Worm (Caenorhabditis elegans) whole organism, mixed stage, embryonic: Measurements from ENCODE around the gene R09E10.8.
A peak's percentile ranks its signal among the peaks of the same experiment; 100 is the strongest.

Experiments used
- M03D4.4 ChIP-seq: sonication (generic microtip); optimal IDR thresholded peaks from 2 replicates; lab custom pipeline; 2017; ENCODE audit warnings: mild to moderate bottlenecking, missing genetic modification characterization, missing compliant biosample characterization
- bed-3 ChIP-seq: fragments of 200-800 bp; sonication (Bioruptor generic); optimal IDR thresholded peaks from 3 replicates; lab custom pipeline; 2018; ENCODE audit warnings: mild to moderate bottlenecking, missing genetic modification characterization, moderate library complexity, missing compliant biosample characterization
- blmp-1 ChIP-seq: fragments of 150-350 bp; optimal IDR thresholded peaks from 2 replicates; lab custom pipeline; 2014; ENCODE audit warnings: missing biosample characterization, missing genetic modification characterization
- ceh-39 ChIP-seq: fragments of 150-350 bp; optimal IDR thresholded peaks from 2 replicates; lab custom pipeline; 2014; ENCODE audit warnings: missing biosample characterization, missing genetic modification characterization
- ceh-43 ChIP-seq: fragments of 200-800 bp; sonication (Bioruptor generic); optimal IDR thresholded peaks from 2 replicates; lab custom pipeline; 2018; ENCODE audit warnings: mild to moderate bottlenecking, missing genetic modification characterization, moderate library complexity, missing compliant biosample characterization
- ceh-83 ChIP-seq: fragments of 200-800 bp; sonication (Bioruptor generic); optimal IDR thresholded peaks from 2 replicates; lab custom pipeline; 2018; ENCODE audit warnings: mild to moderate bottlenecking, missing genetic modification characterization, missing compliant biosample characterization
- ces-1 ChIP-seq: fragments of 150-350 bp; optimal IDR thresholded peaks from 2 replicates; lab custom pipeline; 2014; ENCODE audit warnings: missing biosample characterization, missing genetic modification reagents, missing genetic modification characterization
- cnd-1 ChIP-seq: fragments of 200-800 bp; sonication (Bioruptor generic); optimal IDR thresholded peaks from 2 replicates; lab custom pipeline; 2018; ENCODE audit warnings: mild to moderate bottlenecking, missing genetic modification characterization, missing compliant biosample characterization
- drap-1 ChIP-seq: fragments of 200-800 bp; sonication (Bioruptor generic); optimal IDR thresholded peaks from 3 replicates; lab custom pipeline; 2018; ENCODE audit warnings: mild to moderate bottlenecking, missing genetic modification characterization, missing compliant biosample characterization
- elt-1 ChIP-seq: sonication (generic microtip); optimal IDR thresholded peaks from 2 replicates; lab custom pipeline; 2017; ENCODE audit warnings: missing genetic modification characterization, mild to moderate bottlenecking, missing compliant biosample characterization, antibody characterized with exemption, moderate library complexity, borderline replicate concordance; ENCODE audit not compliant: insufficient read depth
- elt-3 ChIP-seq: fragments of 150-350 bp; optimal IDR thresholded peaks from 2 replicates; lab custom pipeline; 2014; ENCODE audit warnings: missing biosample characterization, missing genetic modification characterization
- flh-1 ChIP-seq: fragments of 200-800 bp; sonication (Bioruptor generic); optimal IDR thresholded peaks from 2 replicates; lab custom pipeline; 2018; ENCODE audit warnings: mild to moderate bottlenecking, missing genetic modification characterization, moderate library complexity, missing compliant biosample characterization
- ham-2 ChIP-seq: fragments of 200-800 bp; sonication (Bioruptor generic); optimal IDR thresholded peaks from 2 replicates; lab custom pipeline; 2018; ENCODE audit warnings: mild to moderate bottlenecking, missing genetic modification characterization, missing compliant biosample characterization
- hlh-1 ChIP-seq: fragments of 150-350 bp; optimal IDR thresholded peaks from 2 replicates; lab custom pipeline; 2014; ENCODE audit warnings: missing biosample characterization, missing genetic modification reagents, missing genetic modification characterization
- lin-13 ChIP-seq: fragments of 150-350 bp; optimal IDR thresholded peaks from 2 replicates; lab custom pipeline; 2014; ENCODE audit warnings: missing biosample characterization, missing genetic modification characterization
- lin-32 ChIP-seq: fragments of 200-800 bp; sonication (Bioruptor generic); optimal IDR thresholded peaks from 2 replicates; lab custom pipeline; 2018; ENCODE audit warnings: mild to moderate bottlenecking, missing genetic modification characterization, missing compliant biosample characterization
- lsy-2 ChIP-seq: fragments of 150-350 bp; optimal IDR thresholded peaks from 2 replicates; lab custom pipeline; 2014; ENCODE audit warnings: missing biosample characterization, missing genetic modification characterization
- mab-5 ChIP-seq: fragments of 150-350 bp; optimal IDR thresholded peaks from 2 replicates; lab custom pipeline; 2014; ENCODE audit warnings: missing biosample characterization, missing genetic modification characterization
- mep-1 ChIP-seq: fragments of 150-350 bp; optimal IDR thresholded peaks from 2 replicates; lab custom pipeline; 2017; ENCODE audit warnings: missing biosample characterization, missing genetic modification reagents, missing genetic modification characterization, inconsistent platforms
- mls-2 ChIP-seq: sonication (generic microtip); optimal IDR thresholded peaks from 2 replicates; lab custom pipeline; 2016; ENCODE audit warnings: mild to moderate bottlenecking, missing genetic modification characterization, moderate library complexity, missing compliant biosample characterization
- nhr-12 ChIP-seq: fragments of 150-350 bp; optimal IDR thresholded peaks from 2 replicates; lab custom pipeline; 2014; ENCODE audit warnings: missing biosample characterization, missing genetic modification characterization
- nhr-2 ChIP-seq: fragments of 150-350 bp; optimal IDR thresholded peaks from 2 replicates; lab custom pipeline; 2014; ENCODE audit warnings: missing biosample characterization, missing genetic modification characterization
- nhr-237 ChIP-seq: fragments of 150-350 bp; optimal IDR thresholded peaks from 2 replicates; lab custom pipeline; 2014; ENCODE audit warnings: missing biosample characterization, missing genetic modification characterization
- nhr-76 ChIP-seq: sonication (generic microtip); optimal IDR thresholded peaks from 2 replicates; lab custom pipeline; 2017; ENCODE audit warnings: missing biosample characterization, missing genetic modification characterization
- pha-4 ChIP-seq: fragments of 150-350 bp; optimal IDR thresholded peaks from 2 replicates; lab custom pipeline; 2018; ENCODE audit warnings: missing biosample characterization, missing genetic modification reagents, missing genetic modification characterization
- sem-2 ChIP-seq: fragments of 200-800 bp; sonication (Bioruptor generic); optimal IDR thresholded peaks from 2 replicates; lab custom pipeline; 2018; ENCODE audit warnings: mild to moderate bottlenecking, missing genetic modification characterization, missing compliant biosample characterization
- tbx-8 ChIP-seq: fragments of 200-800 bp; sonication (Bioruptor generic); optimal IDR thresholded peaks from 2 replicates; lab custom pipeline; 2018; ENCODE audit warnings: mild to moderate bottlenecking, missing genetic modification characterization, moderate library complexity, missing compliant biosample characterization
- unc-120 ChIP-seq: sonication (generic microtip); optimal IDR thresholded peaks from 2 replicates; lab custom pipeline; 2017; ENCODE audit warnings: missing genetic modification characterization, missing compliant biosample characterization; ENCODE audit not compliant: poor library complexity, severe bottlenecking
- unc-39 ChIP-seq: fragments of 150-350 bp; optimal IDR thresholded peaks from 2 replicates; lab custom pipeline; 2014; ENCODE audit warnings: missing biosample characterization, missing genetic modification characterization
- unc-62 ChIP-seq: fragments of 150-350 bp; optimal IDR thresholded peaks from 2 replicates; lab custom pipeline; 2014; ENCODE audit warnings: missing biosample characterization, missing genetic modification reagents, missing genetic modification characterization
- zip-8 ChIP-seq: fragments of 150-350 bp; optimal IDR thresholded peaks from 2 replicates; lab custom pipeline; 2014; ENCODE audit warnings: missing biosample characterization, missing genetic modification characterization

Gene R09E10.8

DNA sequence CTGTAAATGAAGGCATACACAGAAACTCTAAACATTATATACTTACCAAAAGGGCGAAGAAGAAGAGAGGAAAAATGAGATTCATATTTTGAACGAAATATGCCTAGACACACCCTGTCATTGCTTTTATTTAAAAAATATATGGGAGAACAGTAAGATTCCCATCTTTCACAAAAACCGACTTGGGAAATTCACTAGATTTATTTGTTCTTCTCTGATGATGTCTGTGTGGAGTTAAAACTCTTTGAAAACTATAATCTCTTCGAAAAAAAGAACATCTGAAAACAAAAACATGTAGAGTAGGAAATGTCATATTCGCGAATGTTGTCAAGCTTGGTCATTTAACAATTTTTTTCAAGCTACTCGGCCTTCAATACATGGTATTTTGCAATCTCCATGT, at the start of gene R09E10.8:
TSS of gene R09E10.8 (minus strand) at position 101 of the 400 bp plus-strand sequence.
- TF ChIP-seq nhr-76 (no peak), M03D4.4 (tag; lab: Kevin White, UChicago) (no peak), ces-1 (GFP tag; lab: Kevin White, UChicago) (no peak), elt-3 (tag; lab: Kevin White, UChicago) (no peak), ceh-39 (tag; lab: Kevin White, UChicago) (no peak), unc-39 (tag; lab: Kevin White, UChicago) (no peak), tbx-8 (GFP tag; lab: Kevin White, UChicago) (no peak), unc-120 (tag; lab: Kevin White, UChicago) (no peak), ham-2 (GFP tag; lab: Kevin White, UChicago) (no peak), mls-2 (tag; lab: Kevin White, UChicago) (no peak), lin-32 (GFP tag; lab: Kevin White, UChicago) (no peak), zip-8 (tag; lab: Kevin White, UChicago) (no peak), elt-1 (tag; lab: Kevin White, UChicago) (no peak), unc-62 (GFP tag; lab: Kevin White, UChicago) (no peak), ceh-43 (GFP tag; lab: Kevin White, UChicago) (no peak), flh-1 (GFP tag; lab: Kevin White, UChicago) (no peak), mab-5 (no peak)
- TF ChIP-seq, all 35 proteins: peak for 0

DNA sequence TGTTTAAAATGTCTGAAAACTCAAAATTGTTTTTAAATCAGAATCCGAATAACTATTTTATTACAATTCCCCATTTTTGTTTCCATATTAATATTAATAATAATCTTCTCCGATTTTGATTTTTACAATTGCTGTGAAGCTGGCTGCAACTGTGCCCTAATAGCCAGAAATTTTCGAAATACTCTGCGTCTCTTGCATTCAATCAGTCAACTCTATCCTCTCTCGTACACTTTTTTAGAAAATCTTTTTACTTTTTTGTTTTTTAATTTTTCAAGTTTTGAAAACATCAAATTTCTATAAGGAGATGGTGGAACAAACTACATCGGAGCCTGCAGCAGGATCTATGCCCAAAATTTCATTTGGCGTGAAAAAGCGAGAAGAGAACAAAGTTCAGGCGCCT, 47.6 kb upstream of the R09E10.8 start, which contains the start of gene gkow-1:
TSS of gene gkow-1 (plus strand) at position 301 of the 400 bp plus-strand sequence.
- TF ChIP-seq blmp-1 (no peak), ces-1 (GFP tag; lab: Kevin White, UChicago) (peak; percentile 35)

- TF ChIP-seq elt-3 (tag; lab: Kevin White, UChicago): no peak
- TF ChIP-seq elt-1 (tag; lab: Kevin White, UChicago): no peak
- no peak for TF ChIP-seq ceh-83 (GFP tag; lab: Kevin White, UChicago)
- TF ChIP-seq nhr-2 (tag; lab: Kevin White, UChicago): no peak
- no peak for TF ChIP-seq tbx-8 (GFP tag; lab: Kevin White, UChicago)
- TF ChIP-seq ces-1 (GFP tag; lab: Kevin White, UChicago): no peak
- TF ChIP-seq sem-2 (GFP tag; lab: Kevin White, UChicago): no peak
- TF ChIP-seq nhr-237: no peak
- TF ChIP-seq lin-13 (tag; lab: Kevin White, UChicago): no peak
- no peak for TF ChIP-seq drap-1 (GFP tag; lab: Kevin White, UChicago)
- TF ChIP-seq pha-4 (tag; lab: Kevin White, UChicago): no peak
- no peak for TF ChIP-seq unc-62 (GFP tag; lab: Kevin White, UChicago)
- TF ChIP-seq zip-8 (tag; lab: Kevin White, UChicago): no peak
- TF ChIP-seq lsy-2: no peak
- no peak for TF ChIP-seq hlh-1 (tag; lab: Kevin White, UChicago)
These were observed 46.8 kb upstream of the R09E10.8 start, which contains the start of gene R11A8.1 for ce11 chrIV:10357072-10357471. R11A8.1 (minus strand) TSS chrIV:10357172.

- TF ChIP-seq cnd-1 (tag; lab: Kevin White, UChicago) (no peak), nhr-12 (no peak), mab-5 (no peak), nhr-76 (no peak), ceh-39 (tag; lab: Kevin White, UChicago) (no peak), elt-3 (tag; lab: Kevin White, UChicago) (no peak), nhr-2 (tag; lab: Kevin White, UChicago) (no peak), mls-2 (tag; lab: Kevin White, UChicago) (no peak), ces-1 (GFP tag; lab: Kevin White, UChicago) (no peak), unc-120 (tag; lab: Kevin White, UChicago) (no peak), zip-8 (tag; lab: Kevin White, UChicago) (no peak), mep-1 (tag; lab: Kevin White, UChicago) (no peak), M03D4.4 (tag; lab: Kevin White, UChicago) (no peak), ceh-43 (GFP tag; lab: Kevin White, UChicago) (no peak), nhr-237 (no peak), lsy-2 (no peak), ham-2 (GFP tag; lab: Kevin White, UChicago) (no peak), blmp-1 (no peak), lin-13 (tag; lab: Kevin White, UChicago) (no peak), bed-3 (no peak)
- TF ChIP-seq, all 35 proteins: peak for 0
These were observed 42.0 kb upstream of the R09E10.8 start, which contains the start of gene Y43C5B.2 for ce11 chrIV:10352243-10352642. Y43C5B.2 (minus strand) TSS chrIV:10352343.
